Fruit fly (Drosophila melanogaster) whole organism, embryonic: ENCODE results near the gene CG12818.

Source experiments
- Blimp-1 ChIP-seq: fragments of 200-800 bp; sonication (Bioruptor generic); optimal IDR thresholded peaks from 3 replicates; lab custom pipeline; 2018; ENCODE audit warnings: missing biosample characterization, missing genetic modification characterization, mild to moderate bottlenecking, moderate library complexity, missing genetic modification reagents
- CG10147 ChIP-seq: fragments of 200-800 bp; sonication (Bioruptor generic); optimal IDR thresholded peaks from 2 replicates; lab custom pipeline; 2019; ENCODE audit warnings: missing biosample characterization, mild to moderate bottlenecking, missing genetic modification characterization, moderate library complexity
- CG10959 ChIP-seq: fragments of 200-800 bp; sonication (Bioruptor generic); IDR thresholded peaks from 2 replicates; pipeline ENCODE4 v1.3.6; 2022; ENCODE audit warnings: missing biosample characterization, missing genetic modification characterization
- CG11085 ChIP-seq: fragments of 200-800 bp; sonication (Bioruptor generic); IDR thresholded peaks from 2 replicates; pipeline ENCODE4 v1.3.6; 2022; ENCODE audit warnings: missing biosample characterization, missing genetic modification characterization
- CG11456 ChIP-seq: fragments of 200-800 bp; sonication (Bioruptor generic); IDR thresholded peaks from 3 replicates; pipeline ENCODE4 v1.3.6; 2022; ENCODE audit warnings: missing biosample characterization, missing genetic modification characterization
- CG13424 ChIP-seq: fragments of 200-800 bp; sonication (Bioruptor generic); optimal IDR thresholded peaks from 2 replicates; lab custom pipeline; 2019; ENCODE audit warnings: missing biosample characterization, mild to moderate bottlenecking, missing genetic modification characterization, moderate library complexity
- CG13894 ChIP-seq: fragments of 200-800 bp; sonication (Bioruptor generic); optimal IDR thresholded peaks from 3 replicates; lab custom pipeline; 2018; ENCODE audit warnings: missing biosample characterization, mild to moderate bottlenecking, missing genetic modification characterization, moderate library complexity
- CG1529 ChIP-seq: fragments of 200-800 bp; sonication (Bioruptor generic); optimal IDR thresholded peaks from 3 replicates; lab custom pipeline; 2018; ENCODE audit warnings: missing biosample characterization, missing genetic modification characterization
- CG1602 ChIP-seq: fragments of 200-800 bp; sonication (Bioruptor generic); optimal IDR thresholded peaks from 3 replicates; lab custom pipeline; 2016; ENCODE audit warnings: missing biosample characterization, missing genetic modification characterization
- CG17328 ChIP-seq: fragments of 200-800 bp; sonication (Bioruptor generic); IDR thresholded peaks from 2 replicates; pipeline ENCODE4 v1.3.6; 2022; ENCODE audit warnings: missing biosample characterization, missing genetic modification characterization
- CG17359 ChIP-seq: fragments of 200-800 bp; sonication (Bioruptor generic); optimal IDR thresholded peaks from 3 replicates; lab custom pipeline; 2018; ENCODE audit warnings: missing biosample characterization, mild to moderate bottlenecking, missing genetic modification characterization, moderate library complexity
- CG17612 ChIP-seq: fragments of 200-800 bp; sonication (Bioruptor generic); IDR thresholded peaks from 2 replicates; pipeline ENCODE4 v1.3.6; 2022; ENCODE audit warnings: missing biosample characterization, missing genetic modification characterization
- CG2129 ChIP-seq: fragments of 200-800 bp; sonication (Bioruptor generic); IDR thresholded peaks from 2 replicates; pipeline ENCODE4 v1.3.6; 2022; ENCODE audit warnings: missing biosample characterization, missing genetic modification characterization; ENCODE audit not compliant: partially characterized antibody
- CG2199 ChIP-seq: fragments of 200-800 bp; sonication (Bioruptor generic); IDR thresholded peaks from 3 replicates; pipeline ENCODE4 v1.3.6; 2022; ENCODE audit warnings: missing biosample characterization, missing genetic modification characterization
- CG31224 ChIP-seq: fragments of 200-800 bp; sonication (Bioruptor generic); IDR thresholded peaks from 2 replicates; pipeline ENCODE4 v1.3.6; 2022; ENCODE audit warnings: missing biosample characterization, missing genetic modification characterization
- CG4360 ChIP-seq: fragments of 200-800 bp; sonication (Bioruptor generic); IDR thresholded peaks from 2 replicates; pipeline ENCODE4 v1.3.6; 2022; ENCODE audit warnings: missing biosample characterization, missing genetic modification characterization
- CG4404 ChIP-seq: fragments of 200-800 bp; sonication (Bioruptor generic); IDR thresholded peaks from 2 replicates; pipeline ENCODE4 v1.3.6; 2022; ENCODE audit warnings: missing biosample characterization, missing genetic modification characterization
- CG4820 ChIP-seq: fragments of 200-800 bp; sonication (Bioruptor generic); optimal IDR thresholded peaks from 3 replicates; lab custom pipeline; 2016; ENCODE audit warnings: missing biosample characterization, missing genetic modification characterization
- CG7556 ChIP-seq: fragments of 200-800 bp; sonication (Bioruptor generic); optimal IDR thresholded peaks from 2 replicates; lab custom pipeline; 2017; ENCODE audit warnings: missing biosample characterization, mild to moderate bottlenecking, missing genetic modification characterization
- CG8924 ChIP-seq: fragments of 200-800 bp; optimal IDR thresholded peaks from 3 replicates; lab custom pipeline; 2019; ENCODE audit warnings: missing biosample characterization, mild to moderate bottlenecking, missing genetic modification characterization, moderate library complexity
- CHES-1-like ChIP-seq: fragments of 200-800 bp; sonication (Bioruptor generic); optimal IDR thresholded peaks from 2 replicates; lab custom pipeline; 2016; ENCODE audit warnings: missing biosample characterization, missing genetic modification characterization
- CrebB ChIP-seq: fragments of 200-800 bp; sonication (Bioruptor generic); optimal IDR thresholded peaks from 3 replicates; lab custom pipeline; 2018; ENCODE audit warnings: missing biosample characterization, mild to moderate bottlenecking, missing genetic modification characterization
- Dp ChIP-seq: fragments of 200-800 bp; sonication (Bioruptor generic); optimal IDR thresholded peaks from 2 replicates; lab custom pipeline; 2018; ENCODE audit warnings: missing biosample characterization, mild to moderate bottlenecking, missing genetic modification characterization, moderate library complexity
- Drgx ChIP-seq: fragments of 200-800 bp; sonication (Bioruptor generic); IDR thresholded peaks from 2 replicates; pipeline ENCODE4 v1.3.6; 2022; ENCODE audit warnings: missing biosample characterization, missing genetic modification characterization
- H2.0 ChIP-seq: fragments of 200-800 bp; sonication (Bioruptor generic); IDR thresholded peaks from 2 replicates; pipeline ENCODE4 v1.3.6; 2022; ENCODE audit warnings: missing biosample characterization, missing genetic modification characterization
- MESR4 ChIP-seq: fragments of 200-800 bp; sonication (Bioruptor generic); optimal IDR thresholded peaks from 2 replicates; lab custom pipeline; 2018; ENCODE audit warnings: missing biosample characterization, mild to moderate bottlenecking, missing genetic modification characterization, moderate library complexity
- MTF-1 ChIP-seq: fragments of 200-800 bp; sonication (Bioruptor generic); optimal IDR thresholded peaks from 2 replicates; lab custom pipeline; 2018; ENCODE audit warnings: missing biosample characterization, mild to moderate bottlenecking, missing genetic modification characterization, borderline replicate concordance
- NC2α ChIP-seq: fragments of 200-800 bp; sonication (Bioruptor generic); optimal IDR thresholded peaks from 2 replicates; lab custom pipeline; 2016; ENCODE audit warnings: missing biosample characterization, missing genetic modification characterization
- Neu2 ChIP-seq: fragments of 200-800 bp; sonication (Bioruptor generic); optimal IDR thresholded peaks from 3 replicates; lab custom pipeline; 2016; ENCODE audit warnings: missing biosample characterization, missing genetic modification characterization, borderline replicate concordance
- Nf-YA ChIP-seq: fragments of 200-800 bp; sonication (Bioruptor generic); IDR thresholded peaks from 2 replicates; pipeline ENCODE4 v1.3.6; 2022; ENCODE audit warnings: missing biosample characterization, missing genetic modification characterization
- Sin3A ChIP-seq: fragments of >200 bp; optimal IDR thresholded peaks from 2 replicates; lab custom pipeline; 2018
- ac ChIP-seq: fragments of 200-800 bp; sonication (Bioruptor generic); optimal IDR thresholded peaks from 3 replicates; lab custom pipeline; 2017; ENCODE audit warnings: missing biosample characterization, mild to moderate bottlenecking, missing genetic modification characterization
- ash1 ChIP-seq: fragments of 200-800 bp; sonication (Bioruptor generic); optimal IDR thresholded peaks from 2 replicates; lab custom pipeline; 2018; ENCODE audit warnings: missing biosample characterization, mild to moderate bottlenecking, missing genetic modification characterization
- bcd ChIP-seq: fragments of 200-800 bp; sonication (Bioruptor generic); optimal IDR thresholded peaks from 2 replicates; lab custom pipeline; 2017; ENCODE audit warnings: missing biosample characterization, mild to moderate bottlenecking, missing genetic modification characterization
- cg ChIP-seq: fragments of 200-800 bp; sonication (Bioruptor generic); optimal IDR thresholded peaks from 3 replicates; lab custom pipeline; 2019; ENCODE audit warnings: missing biosample characterization, mild to moderate bottlenecking, missing genetic modification characterization, moderate library complexity
- chn ChIP-seq: fragments of 200-800 bp; sonication (Bioruptor generic); optimal IDR thresholded peaks from 2 replicates; lab custom pipeline; 2016; ENCODE audit warnings: missing biosample characterization, missing genetic modification characterization
- crol ChIP-seq: fragments of 200-800 bp; sonication (Bioruptor generic); IDR thresholded peaks from 2 replicates; pipeline ENCODE4 v1.3.6; 2022; ENCODE audit warnings: missing biosample characterization, missing genetic modification characterization
- dati ChIP-seq: fragments of 200-800 bp; sonication (Bioruptor generic); IDR thresholded peaks from 2 replicates; pipeline ENCODE4 v1.3.6; 2022; ENCODE audit warnings: missing biosample characterization, missing genetic modification characterization
- gro ChIP-seq: fragments of 200-800 bp; sonication (Bioruptor generic); optimal IDR thresholded peaks from 2 replicates; lab custom pipeline; 2016; ENCODE audit warnings: missing biosample characterization, missing genetic modification characterization
- gsb-n ChIP-seq: fragments of 200-800 bp; sonication (Bioruptor generic); optimal IDR thresholded peaks from 3 replicates; lab custom pipeline; 2018; ENCODE audit warnings: missing biosample characterization, mild to moderate bottlenecking, missing genetic modification characterization
- hbn ChIP-seq: fragments of 200-800 bp; sonication (Bioruptor generic); IDR thresholded peaks from 2 replicates; pipeline ENCODE4 v1.3.6; 2022; ENCODE audit warnings: missing biosample characterization, missing genetic modification characterization; ENCODE audit not compliant: partially characterized antibody
- insv ChIP-seq, 2 experiments: fragments of 200-800 bp; sonication (Bioruptor generic); optimal IDR thresholded peaks; 3 replicates each; lab custom pipeline; 2016 to 2018; ENCODE audit warnings: missing biosample characterization in 2 of 2, missing genetic modification characterization in 2 of 2
- ken ChIP-seq: fragments of 200-800 bp; sonication (Bioruptor generic); IDR thresholded peaks from 3 replicates; pipeline ENCODE4 v1.3.6; 2022; ENCODE audit warnings: missing biosample characterization, missing genetic modification characterization
- kni ChIP-seq: fragments of 200-800 bp; sonication (Bioruptor generic); optimal IDR thresholded peaks from 3 replicates; lab custom pipeline; 2017; ENCODE audit warnings: mild to moderate bottlenecking, missing biosample characterization, missing genetic modification reagents, missing genetic modification characterization
- maf-S ChIP-seq: fragments of 200-800 bp; sonication (Bioruptor generic); optimal IDR thresholded peaks from 2 replicates; lab custom pipeline; 2016; ENCODE audit warnings: missing biosample characterization, missing genetic modification characterization
- nom ChIP-seq: fragments of 200-800 bp; sonication (Bioruptor generic); optimal IDR thresholded peaks from 2 replicates; lab custom pipeline; 2017; ENCODE audit warnings: missing biosample characterization, missing genetic modification characterization, mild to moderate bottlenecking, moderate library complexity, missing genetic modification reagents
- seq ChIP-seq: fragments of 200-800 bp; sonication (Bioruptor generic); IDR thresholded peaks from 2 replicates; pipeline ENCODE4 v1.3.6; 2022; ENCODE audit warnings: missing biosample characterization, missing genetic modification characterization
- sima ChIP-seq: fragments of 200-800 bp; sonication (Bioruptor generic); optimal IDR thresholded peaks from 2 replicates; lab custom pipeline; 2016; ENCODE audit warnings: missing biosample characterization, missing genetic modification characterization
- sqz ChIP-seq: fragments of 200-800 bp; sonication (Bioruptor generic); optimal IDR thresholded peaks from 3 replicates; lab custom pipeline; 2018; ENCODE audit warnings: missing biosample characterization, mild to moderate bottlenecking, missing genetic modification characterization
- tio ChIP-seq: fragments of 200-800 bp; sonication (Bioruptor generic); optimal IDR thresholded peaks from 2 replicates; lab custom pipeline; 2017; ENCODE audit warnings: missing biosample characterization, missing genetic modification characterization, inconsistent platforms
- tna ChIP-seq: fragments of 200-800 bp; sonication (Bioruptor generic); IDR thresholded peaks from 2 replicates; pipeline ENCODE4 v1.3.6; 2022; ENCODE audit warnings: missing biosample characterization, missing genetic modification characterization; ENCODE audit not compliant: partially characterized antibody
- unpg ChIP-seq: fragments of 200-800 bp; sonication (Bioruptor generic); optimal IDR thresholded peaks from 3 replicates; lab custom pipeline; 2018; ENCODE audit warnings: missing biosample characterization, mild to moderate bottlenecking, missing genetic modification characterization, moderate library complexity

CG12818 gene

DNA sequence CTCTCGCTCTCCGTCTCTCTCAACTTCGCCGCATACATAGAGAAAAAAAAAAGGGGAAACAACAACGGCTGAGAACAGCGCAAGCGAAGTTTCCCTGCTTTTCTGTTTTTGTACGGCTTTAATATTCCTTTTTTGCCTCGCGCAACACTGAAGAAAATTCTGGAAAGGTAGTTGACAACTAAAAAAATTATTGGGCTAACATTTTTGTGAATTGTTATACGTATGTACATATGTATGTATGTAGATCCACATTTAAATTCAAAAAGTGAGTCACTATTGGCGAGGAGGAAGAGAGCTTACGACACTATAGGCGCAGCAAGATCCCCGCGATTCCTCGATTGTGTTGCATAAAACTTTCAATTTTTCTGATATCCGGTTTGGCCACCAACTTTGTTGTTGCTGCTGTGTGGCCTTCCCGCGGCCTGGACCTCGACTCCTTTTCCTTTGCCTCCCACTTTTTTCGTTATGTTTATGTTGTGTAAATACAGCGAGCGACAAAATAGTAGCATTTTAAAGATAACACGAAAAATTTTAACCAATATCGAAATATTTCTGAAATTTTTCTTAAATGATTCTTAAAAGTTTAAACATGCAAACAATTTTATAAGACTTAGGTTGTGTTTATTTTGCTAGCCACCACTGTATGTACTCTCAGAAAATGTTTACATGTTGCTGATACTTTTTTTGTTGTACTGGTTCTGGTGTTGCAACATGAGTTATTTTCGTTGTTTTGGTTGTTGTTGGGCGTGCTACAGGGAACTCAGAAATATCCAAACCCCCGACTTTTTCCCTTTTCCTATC is 25.4 kb downstream of the CG12818 start (continued):
- peak; percentile 97 for TF ChIP-seq CG13894 (tag; lab: Kevin White, UChicago)
- TF ChIP-seq gro, result peak; percentile 51
- TF ChIP-seq MESR4 (GFP tag; lab: Kevin White, UChicago), result peak; percentile 7
- TF ChIP-seq CG1529 (GFP tag; lab: Kevin White, UChicago), result peak; percentile 70
- peak; percentile 48 for TF ChIP-seq ac (GFP tag; lab: Kevin White, UChicago)
- TF ChIP-seq CHES-1-like (GFP tag; lab: Kevin White, UChicago), result peak; percentile 67
- peak; percentile 86 for TF ChIP-seq unpg (GFP tag; lab: Kevin White, UChicago)
- no peak for TF ChIP-seq ken (GFP tag; lab: Robert Waterston, UW)
- peak; percentile 72 for TF ChIP-seq CG31224
- TF ChIP-seq CG11456, result no peak
- no peak for TF ChIP-seq CG2129 (GFP tag; lab: Robert Waterston, UW)
- peak; percentile 15 for TF ChIP-seq Neu2
- no peak for TF ChIP-seq CG17612 (GFP tag; lab: Robert Waterston, UW)
- TF ChIP-seq CrebB (tag; lab: Kevin White, UChicago), result peak; percentile 44
- TF ChIP-seq NC2α (GFP tag; lab: Kevin White, UChicago), result peak; percentile 14
- TF ChIP-seq MTF-1 (GFP tag; lab: Kevin White, UChicago), result peak; percentile 23
- peak; percentile 76 for TF ChIP-seq bcd (GFP tag; lab: Kevin White, UChicago)
- TF ChIP-seq Drgx (GFP tag; lab: Robert Waterston, UW), result no peak
- TF ChIP-seq tna (GFP tag; lab: Robert Waterston, UW), result no peak
- TF ChIP-seq H2.0, result no peak; the same call in 1 of the 2 replicates
- no peak for TF ChIP-seq hbn
- peak; percentile 66 for TF ChIP-seq chn
- TF ChIP-seq Nf-YA, result no peak
- peak; percentile 94 for TF ChIP-seq CG7556 (GFP tag; lab: Kevin White, UChicago)
- peak; percentile 71 for TF ChIP-seq maf-S (GFP tag; lab: Kevin White, UChicago)
- TF ChIP-seq tio (GFP tag; lab: Kevin White, UChicago), result peak; percentile 84
- peak; percentile 75 for TF ChIP-seq CG1602 (GFP tag; lab: Kevin White, UChicago)
- no peak for TF ChIP-seq ash1 (GFP tag; lab: Kevin White, UChicago)
- no peak for TF ChIP-seq CG17328 (GFP tag; lab: Robert Waterston, UW)
- TF ChIP-seq CG4820 (GFP tag; lab: Kevin White, UChicago), result peak; percentile 76
- TF ChIP-seq Blimp-1, result peak; percentile 77
- TF ChIP-seq CG11085 (GFP tag; lab: Robert Waterston, UW), result no peak
- peak; percentile 57 for TF ChIP-seq sima (GFP tag; lab: Kevin White, UChicago)
- TF ChIP-seq dati (GFP tag; lab: Robert Waterston, UW), result no peak
- TF ChIP-seq Sin3A, result no peak
- TF ChIP-seq seq, result no peak
- TF ChIP-seq CG4404, result no peak
- peak; percentile 83 for TF ChIP-seq CG13424 (tag; lab: Kevin White, UChicago)
- TF ChIP-seq crol (GFP tag; lab: Robert Waterston, UW), result no peak
- TF ChIP-seq CG10959 (GFP tag; lab: Robert Waterston, UW), result no peak

DNA sequence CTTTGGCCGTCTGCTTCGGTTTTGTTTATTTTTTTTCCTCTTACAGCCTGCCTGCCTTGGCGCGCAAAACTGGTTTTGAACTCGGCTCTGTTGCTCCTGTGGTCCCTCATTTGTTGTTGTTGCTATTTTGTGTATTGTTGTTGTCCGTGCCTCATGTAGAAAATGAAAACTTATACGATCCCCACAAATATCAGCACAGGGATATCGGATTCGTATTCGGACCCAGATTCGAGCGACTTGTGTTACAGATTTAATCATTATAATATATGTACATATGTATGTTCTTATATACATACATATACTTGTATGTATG is 25.9 kb downstream of the CG12818 start:
- TF ChIP-seq nom (GFP tag; lab: Kevin White, UChicago) (peak; percentile 15), insv (GFP tag; optimal IDR thresholded peaks at IDR 0.05; lab: Kevin White, UChicago) (peak in 1 of 2 experiments; percentile 34), CG17359 (tag; lab: Kevin White, UChicago) (peak; percentile 61), CG8924 (tag; lab: Kevin White, UChicago) (no peak), CG2199 (0 out of 3 replicates have a peak, but pooled peaks have one; percentile 81), CG4360 (GFP tag; lab: Robert Waterston, UW) (peak; percentile 99), Dp (GFP tag; lab: Kevin White, UChicago) (peak; percentile 5), cg (GFP tag; lab: Kevin White, UChicago) (peak; percentile 52), sqz (GFP tag; lab: Kevin White, UChicago) (peak; percentile 47), kni (GFP tag; lab: Kevin White, UChicago) (peak; percentile 43), gsb-n (tag; lab: Kevin White, UChicago) (no peak), CG10147 (GFP tag; lab: Kevin White, UChicago) (no peak)
